Worm (Caenorhabditis elegans) whole organism, mixed stage, embryonic: ENCODE data around the gene spl-1.

ENCODE experiments used
- M03D4.4 ChIP-seq: sonication (generic microtip); optimal IDR thresholded peaks from 2 replicates; lab custom pipeline; 2017; ENCODE audit warnings: mild to moderate bottlenecking, missing genetic modification characterization, missing compliant biosample characterization
- bed-3 ChIP-seq: fragments of 200-800 bp; sonication (Bioruptor generic); optimal IDR thresholded peaks from 3 replicates; lab custom pipeline; 2018; ENCODE audit warnings: mild to moderate bottlenecking, missing genetic modification characterization, moderate library complexity, missing compliant biosample characterization
- blmp-1 ChIP-seq: fragments of 150-350 bp; optimal IDR thresholded peaks from 2 replicates; lab custom pipeline; 2014; ENCODE audit warnings: missing biosample characterization, missing genetic modification characterization
- ceh-39 ChIP-seq: fragments of 150-350 bp; optimal IDR thresholded peaks from 2 replicates; lab custom pipeline; 2014; ENCODE audit warnings: missing biosample characterization, missing genetic modification characterization
- ceh-43 ChIP-seq: fragments of 200-800 bp; sonication (Bioruptor generic); optimal IDR thresholded peaks from 2 replicates; lab custom pipeline; 2018; ENCODE audit warnings: mild to moderate bottlenecking, missing genetic modification characterization, moderate library complexity, missing compliant biosample characterization
- ceh-83 ChIP-seq: fragments of 200-800 bp; sonication (Bioruptor generic); optimal IDR thresholded peaks from 2 replicates; lab custom pipeline; 2018; ENCODE audit warnings: mild to moderate bottlenecking, missing genetic modification characterization, missing compliant biosample characterization
- ces-1 ChIP-seq: fragments of 150-350 bp; optimal IDR thresholded peaks from 2 replicates; lab custom pipeline; 2014; ENCODE audit warnings: missing biosample characterization, missing genetic modification reagents, missing genetic modification characterization
- cnd-1 ChIP-seq: fragments of 200-800 bp; sonication (Bioruptor generic); optimal IDR thresholded peaks from 2 replicates; lab custom pipeline; 2018; ENCODE audit warnings: mild to moderate bottlenecking, missing genetic modification characterization, missing compliant biosample characterization
- drap-1 ChIP-seq: fragments of 200-800 bp; sonication (Bioruptor generic); optimal IDR thresholded peaks from 3 replicates; lab custom pipeline; 2018; ENCODE audit warnings: mild to moderate bottlenecking, missing genetic modification characterization, missing compliant biosample characterization
- elt-1 ChIP-seq: sonication (generic microtip); optimal IDR thresholded peaks from 2 replicates; lab custom pipeline; 2017; ENCODE audit warnings: missing genetic modification characterization, mild to moderate bottlenecking, missing compliant biosample characterization, antibody characterized with exemption, moderate library complexity, borderline replicate concordance; ENCODE audit not compliant: insufficient read depth
- elt-3 ChIP-seq: fragments of 150-350 bp; optimal IDR thresholded peaks from 2 replicates; lab custom pipeline; 2014; ENCODE audit warnings: missing biosample characterization, missing genetic modification characterization
- flh-1 ChIP-seq: fragments of 200-800 bp; sonication (Bioruptor generic); optimal IDR thresholded peaks from 2 replicates; lab custom pipeline; 2018; ENCODE audit warnings: mild to moderate bottlenecking, missing genetic modification characterization, moderate library complexity, missing compliant biosample characterization
- ham-2 ChIP-seq: fragments of 200-800 bp; sonication (Bioruptor generic); optimal IDR thresholded peaks from 2 replicates; lab custom pipeline; 2018; ENCODE audit warnings: mild to moderate bottlenecking, missing genetic modification characterization, missing compliant biosample characterization
- hlh-1 ChIP-seq: fragments of 150-350 bp; optimal IDR thresholded peaks from 2 replicates; lab custom pipeline; 2014; ENCODE audit warnings: missing biosample characterization, missing genetic modification reagents, missing genetic modification characterization
- lin-13 ChIP-seq: fragments of 150-350 bp; optimal IDR thresholded peaks from 2 replicates; lab custom pipeline; 2014; ENCODE audit warnings: missing biosample characterization, missing genetic modification characterization
- lin-32 ChIP-seq: fragments of 200-800 bp; sonication (Bioruptor generic); optimal IDR thresholded peaks from 2 replicates; lab custom pipeline; 2018; ENCODE audit warnings: mild to moderate bottlenecking, missing genetic modification characterization, missing compliant biosample characterization
- lsy-2 ChIP-seq: fragments of 150-350 bp; optimal IDR thresholded peaks from 2 replicates; lab custom pipeline; 2014; ENCODE audit warnings: missing biosample characterization, missing genetic modification characterization
- mab-5 ChIP-seq: fragments of 150-350 bp; optimal IDR thresholded peaks from 2 replicates; lab custom pipeline; 2014; ENCODE audit warnings: missing biosample characterization, missing genetic modification characterization
- mep-1 ChIP-seq: fragments of 150-350 bp; optimal IDR thresholded peaks from 2 replicates; lab custom pipeline; 2017; ENCODE audit warnings: missing biosample characterization, missing genetic modification reagents, missing genetic modification characterization, inconsistent platforms
- mls-2 ChIP-seq: sonication (generic microtip); optimal IDR thresholded peaks from 2 replicates; lab custom pipeline; 2016; ENCODE audit warnings: mild to moderate bottlenecking, missing genetic modification characterization, moderate library complexity, missing compliant biosample characterization
- nhr-12 ChIP-seq: fragments of 150-350 bp; optimal IDR thresholded peaks from 2 replicates; lab custom pipeline; 2014; ENCODE audit warnings: missing biosample characterization, missing genetic modification characterization
- nhr-2 ChIP-seq: fragments of 150-350 bp; optimal IDR thresholded peaks from 2 replicates; lab custom pipeline; 2014; ENCODE audit warnings: missing biosample characterization, missing genetic modification characterization
- nhr-237 ChIP-seq: fragments of 150-350 bp; optimal IDR thresholded peaks from 2 replicates; lab custom pipeline; 2014; ENCODE audit warnings: missing biosample characterization, missing genetic modification characterization
- nhr-28 ChIP-seq: fragments of 150-350 bp; optimal IDR thresholded peaks from 2 replicates; lab custom pipeline; 2014; ENCODE audit warnings: missing biosample characterization, missing genetic modification characterization
- nhr-76 ChIP-seq: sonication (generic microtip); optimal IDR thresholded peaks from 2 replicates; lab custom pipeline; 2017; ENCODE audit warnings: missing biosample characterization, missing genetic modification characterization
- pha-4 ChIP-seq: fragments of 150-350 bp; optimal IDR thresholded peaks from 2 replicates; lab custom pipeline; 2018; ENCODE audit warnings: missing biosample characterization, missing genetic modification reagents, missing genetic modification characterization
- sem-2 ChIP-seq: fragments of 200-800 bp; sonication (Bioruptor generic); optimal IDR thresholded peaks from 2 replicates; lab custom pipeline; 2018; ENCODE audit warnings: mild to moderate bottlenecking, missing genetic modification characterization, missing compliant biosample characterization
- snpc-4 ChIP-seq: fragments of 150-350 bp; optimal IDR thresholded peaks from 2 replicates; lab custom pipeline; 2014; ENCODE audit warnings: missing biosample characterization, missing genetic modification characterization
- sptf-1 ChIP-seq: sonication (generic microtip); optimal IDR thresholded peaks from 2 replicates; lab custom pipeline; 2017; ENCODE audit warnings: mild to moderate bottlenecking, missing genetic modification characterization, moderate library complexity, missing compliant biosample characterization
- tbx-8 ChIP-seq: fragments of 200-800 bp; sonication (Bioruptor generic); optimal IDR thresholded peaks from 2 replicates; lab custom pipeline; 2018; ENCODE audit warnings: mild to moderate bottlenecking, missing genetic modification characterization, moderate library complexity, missing compliant biosample characterization
- unc-120 ChIP-seq: sonication (generic microtip); optimal IDR thresholded peaks from 2 replicates; lab custom pipeline; 2017; ENCODE audit warnings: missing genetic modification characterization, missing compliant biosample characterization; ENCODE audit not compliant: poor library complexity, severe bottlenecking
- unc-39 ChIP-seq: fragments of 150-350 bp; optimal IDR thresholded peaks from 2 replicates; lab custom pipeline; 2014; ENCODE audit warnings: missing biosample characterization, missing genetic modification characterization
- unc-62 ChIP-seq: fragments of 150-350 bp; optimal IDR thresholded peaks from 2 replicates; lab custom pipeline; 2014; ENCODE audit warnings: missing biosample characterization, missing genetic modification reagents, missing genetic modification characterization
- zip-8 ChIP-seq: fragments of 150-350 bp; optimal IDR thresholded peaks from 2 replicates; lab custom pipeline; 2014; ENCODE audit warnings: missing biosample characterization, missing genetic modification characterization
- ztf-11 ChIP-seq: fragments of 150-350 bp; optimal IDR thresholded peaks from 2 replicates; lab custom pipeline; 2014; ENCODE audit warnings: missing biosample characterization, missing genetic modification characterization

Gene spl-1

ce11 chrIV:408892-409291 lies 25.9 kb upstream of the spl-1 start:
- TF ChIP-seq unc-120 (tag; lab: Kevin White, UChicago) = no peak
- no peak for TF ChIP-seq zip-8 (tag; lab: Kevin White, UChicago)
- no peak for TF ChIP-seq ztf-11 (tag; lab: Kevin White, UChicago)
- TF ChIP-seq lsy-2 (tag; lab: Kevin White, UChicago) = no peak
- no peak for TF ChIP-seq nhr-28 (tag; lab: Kevin White, UChicago)

ce11 chrIV:401395-401794 lies 18.4 kb upstream of the spl-1 start, which contains the start of gene gpa-4:
TSS of gene gpa-4 (plus strand) at chrIV:401695.
- TF ChIP-seq unc-39 (tag; lab: Kevin White, UChicago) = no peak
- TF ChIP-seq flh-1 = no peak
- no peak for TF ChIP-seq M03D4.4 (tag; lab: Kevin White, UChicago)
- TF ChIP-seq nhr-237 (tag; lab: Kevin White, UChicago) = no peak
- no peak for TF ChIP-seq unc-120 (tag; lab: Kevin White, UChicago)
- no peak for TF ChIP-seq lsy-2 (tag; lab: Kevin White, UChicago)
- no peak for TF ChIP-seq pha-4 (tag; lab: Kevin White, UChicago)
- TF ChIP-seq ztf-11 (tag; lab: Kevin White, UChicago) = no peak
- no peak for TF ChIP-seq tbx-8 (GFP tag; lab: Kevin White, UChicago)
- no peak for TF ChIP-seq sem-2 (GFP tag; lab: Kevin White, UChicago)
- no peak for TF ChIP-seq elt-1 (tag; lab: Kevin White, UChicago)

- TF ChIP-seq flh-1 = no peak
- no peak for TF ChIP-seq mls-2 (tag; lab: Kevin White, UChicago)
- no peak for TF ChIP-seq sem-2 (GFP tag; lab: Kevin White, UChicago)
- no peak for TF ChIP-seq mep-1
- TF ChIP-seq tbx-8 (GFP tag; lab: Kevin White, UChicago) = no peak
- no peak for TF ChIP-seq nhr-76
- TF ChIP-seq blmp-1 = no peak
Measured at ce11 chrIV:396373-396772, 13.4 kb upstream of the spl-1 start, which contains the start of gene rrp-8. TSS of gene rrp-8 (plus strand) at chrIV:396545.

- TF ChIP-seq blmp-1 (no peak), tbx-8 (GFP tag; lab: Kevin White, UChicago) (no peak), mls-2 (tag; lab: Kevin White, UChicago) (no peak), pha-4 (tag; lab: Kevin White, UChicago) (peak; percentile 71), elt-3 (tag; lab: Kevin White, UChicago) (no peak), nhr-76 (no peak), nhr-237 (tag; lab: Kevin White, UChicago) (peak; percentile 58), ceh-83 (GFP tag; lab: Kevin White, UChicago) (no peak), sptf-1 (tag; lab: Kevin White, UChicago) (peak; percentile 34), sem-2 (GFP tag; lab: Kevin White, UChicago) (no peak), ham-2 (GFP tag; lab: Kevin White, UChicago) (no peak), drap-1 (GFP tag; lab: Kevin White, UChicago) (peak; percentile 59), lsy-2 (tag; lab: Kevin White, UChicago) (peak; percentile 98), ceh-39 (tag; lab: Kevin White, UChicago) (peak; percentile 5), ces-1 (GFP tag; lab: Kevin White, UChicago) (peak; percentile 67), mep-1 (peak; percentile 65), ztf-11 (tag; lab: Kevin White, UChicago) (no peak), lin-13 (tag; lab: Kevin White, UChicago) (peak; percentile 13), flh-1 (no peak), cnd-1 (tag; lab: Kevin White, UChicago) (no peak), ceh-43 (no peak)
Measured at ce11 chrIV:393409-393930, 10.5 kb upstream of the spl-1 start, which contains the start of the genes T07A9.15 and nog-1. TSS of gene T07A9.15 (minus strand) at chrIV:393546. TSS of gene nog-1 (plus strand) at chrIV:393880.

- TF ChIP-seq ztf-11 (tag; lab: Kevin White, UChicago) (peak; percentile 95), unc-39 (tag; lab: Kevin White, UChicago) (peak; percentile 76), unc-62 (GFP tag; lab: Kevin White, UChicago) (peak; percentile 42), flh-1 (peak; percentile 93), nhr-12 (peak; percentile 96), mab-5 (tag; lab: Kevin White, UChicago) (peak; percentile 90), tbx-8 (GFP tag; lab: Kevin White, UChicago) (peak; percentile 92), nhr-28 (tag; lab: Kevin White, UChicago) (no peak), nhr-76 (peak; percentile 97), ham-2 (GFP tag; lab: Kevin White, UChicago) (peak; percentile 98), M03D4.4 (tag; lab: Kevin White, UChicago) (peak; percentile 98), cnd-1 (tag; lab: Kevin White, UChicago) (peak; percentile 98), ceh-83 (GFP tag; lab: Kevin White, UChicago) (peak; percentile 98), lin-32 (GFP tag; lab: Kevin White, UChicago) (peak; percentile 95), blmp-1 (peak; percentile 87), elt-1 (tag; lab: Kevin White, UChicago) (peak; percentile 14), mep-1 (peak; percentile 96), unc-120 (tag; lab: Kevin White, UChicago) (peak; percentile 98), lin-13 (tag; lab: Kevin White, UChicago) (peak; percentile 97), ceh-39 (tag; lab: Kevin White, UChicago) (peak; percentile 83), sptf-1 (tag; lab: Kevin White, UChicago) (peak; percentile 99), zip-8 (tag; lab: Kevin White, UChicago) (no peak), lsy-2 (tag; lab: Kevin White, UChicago) (peak; percentile 87), snpc-4 (no peak), drap-1 (GFP tag; lab: Kevin White, UChicago) (peak; percentile 97), sem-2 (GFP tag; lab: Kevin White, UChicago) (peak; percentile 92), nhr-237 (tag; lab: Kevin White, UChicago) (peak; percentile 91), bed-3 (peak; percentile 93), hlh-1 (tag; lab: Kevin White, UChicago) (peak; percentile 93), nhr-2 (tag; lab: Kevin White, UChicago) (peak; percentile 58), pha-4 (tag; lab: Kevin White, UChicago) (peak; percentile 98)
Measured at ce11 chrIV:390279-390678, 7.3 kb upstream of the spl-1 start, which contains the start of the genes ears-2 and uncp-18. TSS of gene ears-2 (minus strand) at chrIV:390468. TSS of gene uncp-18 (plus strand) at chrIV:390560.
